Worm (Caenorhabditis elegans) whole organism, early embryonic: ENCODE measurements around the gene snr-3.

Experiments used
- B0310.2 ChIP-seq: sonication (generic microtip); optimal IDR thresholded peaks from 2 replicates; lab custom pipeline; 2016; ENCODE audit warnings: mild to moderate bottlenecking, missing genetic modification characterization, missing compliant biosample characterization
- F13C5.2 ChIP-seq: sonication (generic microtip); optimal IDR thresholded peaks from 2 replicates; lab custom pipeline; 2017; ENCODE audit warnings: mild to moderate bottlenecking, missing genetic modification characterization, inconsistent platforms, missing compliant biosample characterization
- aly-1 ChIP-seq: sonication (generic microtip); optimal IDR thresholded peaks from 2 replicates; lab custom pipeline; 2016; ENCODE audit warnings: missing genetic modification characterization, missing compliant biosample characterization
- ama-1 ChIP-seq: fragments of 150-350 bp; optimal IDR thresholded peaks from 2 replicates; lab custom pipeline; 2014
- ceh-13 ChIP-seq: fragments of 200-800 bp; sonication (Bioruptor generic); optimal IDR thresholded peaks from 2 replicates; lab custom pipeline; 2018; ENCODE audit warnings: mild to moderate bottlenecking, missing genetic modification characterization, missing compliant biosample characterization
- ceh-36 ChIP-seq: sonication (generic microtip); optimal IDR thresholded peaks from 2 replicates; lab custom pipeline; 2016; ENCODE audit warnings: missing genetic modification characterization, inconsistent platforms, missing compliant biosample characterization
- ets-7 ChIP-seq: sonication (generic microtip); optimal IDR thresholded peaks from 2 replicates; lab custom pipeline; 2016; ENCODE audit warnings: missing genotype, missing genetic modification characterization, missing compliant biosample characterization
- flt-1 ChIP-seq: fragments of 200-800 bp; sonication (Bioruptor generic); IDR thresholded peaks from 2 replicates; pipeline ENCODE4 v1.3.6; 2022; ENCODE audit warnings: missing genetic modification characterization, missing compliant biosample characterization
- hmbx-1 ChIP-seq: sonication (generic microtip); optimal IDR thresholded peaks from 2 replicates; lab custom pipeline; 2016; ENCODE audit warnings: mild to moderate bottlenecking, missing genetic modification characterization, missing compliant biosample characterization
- hmg-4 ChIP-seq: fragments of 200-800 bp; sonication (Bioruptor generic); optimal IDR thresholded peaks from 2 replicates; lab custom pipeline; 2018; ENCODE audit warnings: mild to moderate bottlenecking, missing genetic modification characterization, missing compliant biosample characterization
- hnd-1 ChIP-seq: sonication (generic microtip); optimal IDR thresholded peaks from 2 replicates; lab custom pipeline; 2016; ENCODE audit warnings: missing genetic modification characterization, missing compliant biosample characterization
- pes-1 ChIP-seq: fragments of 200-800 bp; sonication (Bioruptor generic); IDR thresholded peaks from 2 replicates; pipeline ENCODE4 v1.3.6; 2022; ENCODE audit warnings: missing genetic modification reagents, missing genetic modification characterization, missing compliant biosample characterization
- scrt-1 ChIP-seq: fragments of 200-800 bp; sonication (Bioruptor generic); IDR thresholded peaks from 2 replicates; pipeline ENCODE4 v1.3.6; 2022; ENCODE audit warnings: missing genetic modification characterization, missing compliant biosample characterization
- sea-1 ChIP-seq: fragments of 200-800 bp; sonication (Bioruptor generic); conservative IDR thresholded peaks from 2 replicates; pipeline ENCODE4 v1.3.6; 2022; ENCODE audit warnings: missing genetic modification characterization, missing compliant biosample characterization
- tbx-11 ChIP-seq: fragments of 200-800 bp; sonication (Bioruptor generic); IDR thresholded peaks from 2 replicates; pipeline ENCODE4 v1.3.6; 2022; ENCODE audit warnings: missing genetic modification characterization, missing compliant biosample characterization
- tbx-37 ChIP-seq: fragments of 200-800 bp; sonication (Bioruptor generic); conservative IDR thresholded peaks from 2 replicates; pipeline ENCODE4 v1.3.6; 2022; ENCODE audit warnings: missing genetic modification reagents, missing genetic modification characterization, missing compliant biosample characterization
- tra-4 ChIP-seq: sonication (generic microtip); optimal IDR thresholded peaks from 2 replicates; lab custom pipeline; 2017; ENCODE audit warnings: missing genetic modification characterization, missing compliant biosample characterization

The snr-3 gene

ce11 chrII:6448189-6448588 is 41.4 kb downstream of the snr-3 start:
- no peak for TF ChIP-seq tra-4
- no peak for TF ChIP-seq ets-7 (tag; lab: Kevin White, UChicago)
- TF ChIP-seq hnd-1 = no peak
- TF ChIP-seq ceh-36 (tag; lab: Kevin White, UChicago) = no peak
- TF ChIP-seq F13C5.2 = no peak
- no peak for TF ChIP-seq aly-1 (tag; lab: Kevin White, UChicago)
- TF ChIP-seq scrt-1 (GFP tag; lab: Robert Waterston, UW) = no peak
- no peak for TF ChIP-seq ama-1 (lab: Kevin White, UChicago)
- TF ChIP-seq tbx-11 (GFP tag; lab: Robert Waterston, UW) = no peak
- no peak for TF ChIP-seq tbx-37 (GFP tag; lab: Robert Waterston, UW)
- TF ChIP-seq hmg-4 (GFP tag; lab: Kevin White, UChicago) = no peak
- TF ChIP-seq ceh-13 (GFP tag; lab: Kevin White, UChicago) = no peak
- TF ChIP-seq sea-1 (GFP tag; lab: Robert Waterston, UW) = no peak
- TF ChIP-seq hmbx-1 = no peak
- no peak for TF ChIP-seq flt-1 (GFP tag; lab: Robert Waterston, UW)
- no peak for TF ChIP-seq pes-1
- TF ChIP-seq B0310.2 (tag; lab: Kevin White, UChicago) = no peak

ce11 chrII:6443710-6444109 is 45.9 kb downstream of the snr-3 start, which contains the start of gene K06A1.2:
Gene K06A1.2 (plus strand): TSS chrII:6444010.
- TF ChIP-seq ama-1 (lab: Kevin White, UChicago) = no peak

ce11 chrII:6441128-6441527 is 48.4 kb downstream of the snr-3 start, which contains the start of gene cutl-16:
Gene cutl-16 (plus strand): TSS chrII:6441428.
- TF ChIP-seq ceh-36 (tag; lab: Kevin White, UChicago) = no peak
- no peak for TF ChIP-seq scrt-1 (GFP tag; lab: Robert Waterston, UW)
- no peak for TF ChIP-seq hmbx-1
- no peak for TF ChIP-seq ceh-13 (GFP tag; lab: Kevin White, UChicago)
- no peak for TF ChIP-seq ets-7 (tag; lab: Kevin White, UChicago)
